Worm (Caenorhabditis elegans) whole organism, mixed stage, embryonic: ENCODE data around the gene spig-3.

Experiments
- M03D4.4 ChIP-seq: sonication (generic microtip); optimal IDR thresholded peaks from 2 replicates; lab custom pipeline; 2017; ENCODE audit warnings: mild to moderate bottlenecking, missing genetic modification characterization, missing compliant biosample characterization
- bed-3 ChIP-seq: fragments of 200-800 bp; sonication (Bioruptor generic); optimal IDR thresholded peaks from 3 replicates; lab custom pipeline; 2018; ENCODE audit warnings: mild to moderate bottlenecking, missing genetic modification characterization, moderate library complexity, missing compliant biosample characterization
- blmp-1 ChIP-seq: fragments of 150-350 bp; optimal IDR thresholded peaks from 2 replicates; lab custom pipeline; 2014; ENCODE audit warnings: missing biosample characterization, missing genetic modification characterization
- ceh-39 ChIP-seq: fragments of 150-350 bp; optimal IDR thresholded peaks from 2 replicates; lab custom pipeline; 2014; ENCODE audit warnings: missing biosample characterization, missing genetic modification characterization
- ceh-43 ChIP-seq: fragments of 200-800 bp; sonication (Bioruptor generic); optimal IDR thresholded peaks from 2 replicates; lab custom pipeline; 2018; ENCODE audit warnings: mild to moderate bottlenecking, missing genetic modification characterization, moderate library complexity, missing compliant biosample characterization
- ceh-83 ChIP-seq: fragments of 200-800 bp; sonication (Bioruptor generic); optimal IDR thresholded peaks from 2 replicates; lab custom pipeline; 2018; ENCODE audit warnings: mild to moderate bottlenecking, missing genetic modification characterization, missing compliant biosample characterization
- ces-1 ChIP-seq: fragments of 150-350 bp; optimal IDR thresholded peaks from 2 replicates; lab custom pipeline; 2014; ENCODE audit warnings: missing biosample characterization, missing genetic modification reagents, missing genetic modification characterization
- cnd-1 ChIP-seq: fragments of 200-800 bp; sonication (Bioruptor generic); optimal IDR thresholded peaks from 2 replicates; lab custom pipeline; 2018; ENCODE audit warnings: mild to moderate bottlenecking, missing genetic modification characterization, missing compliant biosample characterization
- elt-1 ChIP-seq: sonication (generic microtip); optimal IDR thresholded peaks from 2 replicates; lab custom pipeline; 2017; ENCODE audit warnings: missing genetic modification characterization, mild to moderate bottlenecking, missing compliant biosample characterization, antibody characterized with exemption, moderate library complexity, borderline replicate concordance; ENCODE audit not compliant: insufficient read depth
- elt-3 ChIP-seq: fragments of 150-350 bp; optimal IDR thresholded peaks from 2 replicates; lab custom pipeline; 2014; ENCODE audit warnings: missing biosample characterization, missing genetic modification characterization
- flh-1 ChIP-seq: fragments of 200-800 bp; sonication (Bioruptor generic); optimal IDR thresholded peaks from 2 replicates; lab custom pipeline; 2018; ENCODE audit warnings: mild to moderate bottlenecking, missing genetic modification characterization, moderate library complexity, missing compliant biosample characterization
- ham-2 ChIP-seq: fragments of 200-800 bp; sonication (Bioruptor generic); optimal IDR thresholded peaks from 2 replicates; lab custom pipeline; 2018; ENCODE audit warnings: mild to moderate bottlenecking, missing genetic modification characterization, missing compliant biosample characterization
- lin-13 ChIP-seq: fragments of 150-350 bp; optimal IDR thresholded peaks from 2 replicates; lab custom pipeline; 2014; ENCODE audit warnings: missing biosample characterization, missing genetic modification characterization
- mab-5 ChIP-seq: fragments of 150-350 bp; optimal IDR thresholded peaks from 2 replicates; lab custom pipeline; 2014; ENCODE audit warnings: missing biosample characterization, missing genetic modification characterization
- mep-1 ChIP-seq: fragments of 150-350 bp; optimal IDR thresholded peaks from 2 replicates; lab custom pipeline; 2017; ENCODE audit warnings: missing biosample characterization, missing genetic modification reagents, missing genetic modification characterization, inconsistent platforms
- mls-2 ChIP-seq: sonication (generic microtip); optimal IDR thresholded peaks from 2 replicates; lab custom pipeline; 2016; ENCODE audit warnings: mild to moderate bottlenecking, missing genetic modification characterization, moderate library complexity, missing compliant biosample characterization
- nhr-12 ChIP-seq: fragments of 150-350 bp; optimal IDR thresholded peaks from 2 replicates; lab custom pipeline; 2014; ENCODE audit warnings: missing biosample characterization, missing genetic modification characterization
- nhr-2 ChIP-seq: fragments of 150-350 bp; optimal IDR thresholded peaks from 2 replicates; lab custom pipeline; 2014; ENCODE audit warnings: missing biosample characterization, missing genetic modification characterization
- nhr-237 ChIP-seq: fragments of 150-350 bp; optimal IDR thresholded peaks from 2 replicates; lab custom pipeline; 2014; ENCODE audit warnings: missing biosample characterization, missing genetic modification characterization
- nhr-28 ChIP-seq: fragments of 150-350 bp; optimal IDR thresholded peaks from 2 replicates; lab custom pipeline; 2014; ENCODE audit warnings: missing biosample characterization, missing genetic modification characterization
- pha-4 ChIP-seq: fragments of 150-350 bp; optimal IDR thresholded peaks from 2 replicates; lab custom pipeline; 2018; ENCODE audit warnings: missing biosample characterization, missing genetic modification reagents, missing genetic modification characterization
- sem-2 ChIP-seq: fragments of 200-800 bp; sonication (Bioruptor generic); optimal IDR thresholded peaks from 2 replicates; lab custom pipeline; 2018; ENCODE audit warnings: mild to moderate bottlenecking, missing genetic modification characterization, missing compliant biosample characterization
- snpc-4 ChIP-seq: fragments of 150-350 bp; optimal IDR thresholded peaks from 2 replicates; lab custom pipeline; 2014; ENCODE audit warnings: missing biosample characterization, missing genetic modification characterization
- sptf-1 ChIP-seq: sonication (generic microtip); optimal IDR thresholded peaks from 2 replicates; lab custom pipeline; 2017; ENCODE audit warnings: mild to moderate bottlenecking, missing genetic modification characterization, moderate library complexity, missing compliant biosample characterization
- tbx-8 ChIP-seq: fragments of 200-800 bp; sonication (Bioruptor generic); optimal IDR thresholded peaks from 2 replicates; lab custom pipeline; 2018; ENCODE audit warnings: mild to moderate bottlenecking, missing genetic modification characterization, moderate library complexity, missing compliant biosample characterization
- unc-120 ChIP-seq: sonication (generic microtip); optimal IDR thresholded peaks from 2 replicates; lab custom pipeline; 2017; ENCODE audit warnings: missing genetic modification characterization, missing compliant biosample characterization; ENCODE audit not compliant: poor library complexity, severe bottlenecking
- unc-39 ChIP-seq: fragments of 150-350 bp; optimal IDR thresholded peaks from 2 replicates; lab custom pipeline; 2014; ENCODE audit warnings: missing biosample characterization, missing genetic modification characterization
- unc-62 ChIP-seq: fragments of 150-350 bp; optimal IDR thresholded peaks from 2 replicates; lab custom pipeline; 2014; ENCODE audit warnings: missing biosample characterization, missing genetic modification reagents, missing genetic modification characterization
- zip-8 ChIP-seq: fragments of 150-350 bp; optimal IDR thresholded peaks from 2 replicates; lab custom pipeline; 2014; ENCODE audit warnings: missing biosample characterization, missing genetic modification characterization
- ztf-11 ChIP-seq: fragments of 150-350 bp; optimal IDR thresholded peaks from 2 replicates; lab custom pipeline; 2014; ENCODE audit warnings: missing biosample characterization, missing genetic modification characterization

spig-3 gene

ce11 chrV:14294396-14294795, 5.1 kb downstream of the spig-3 start, which contains the start of gene F14D7.9:
F14D7.9 (plus strand) TSS chrV:14294696.
- TF ChIP-seq tbx-8 = no peak
- no peak for TF ChIP-seq snpc-4 (tag; lab: Kevin White, UChicago)
- TF ChIP-seq cnd-1 (tag; lab: Kevin White, UChicago) = no peak
- TF ChIP-seq sem-2 (GFP tag; lab: Kevin White, UChicago) = no peak
- TF ChIP-seq ztf-11 = no peak
- TF ChIP-seq mls-2 (tag; lab: Kevin White, UChicago) = no peak
- no peak for TF ChIP-seq mab-5 (tag; lab: Kevin White, UChicago)
- no peak for TF ChIP-seq flh-1 (GFP tag; lab: Kevin White, UChicago)
- no peak for TF ChIP-seq nhr-12
- TF ChIP-seq sptf-1 (tag; lab: Kevin White, UChicago) = no peak
- no peak for TF ChIP-seq nhr-2 (tag; lab: Kevin White, UChicago)
- TF ChIP-seq mep-1 (tag; lab: Kevin White, UChicago) = no peak
- TF ChIP-seq ham-2 (GFP tag; lab: Kevin White, UChicago) = no peak
- TF ChIP-seq elt-1 (tag; lab: Kevin White, UChicago) = no peak
- no peak for TF ChIP-seq zip-8 (tag; lab: Kevin White, UChicago)
- no peak for TF ChIP-seq unc-120 (tag; lab: Kevin White, UChicago)
- TF ChIP-seq ces-1 = no peak
- TF ChIP-seq nhr-237 (tag; lab: Kevin White, UChicago) = no peak

- TF ChIP-seq elt-3 (tag; lab: Kevin White, UChicago) = no peak
- no peak for TF ChIP-seq nhr-28 (tag; lab: Kevin White, UChicago)
- TF ChIP-seq cnd-1 (tag; lab: Kevin White, UChicago) = no peak
- TF ChIP-seq lin-13 (tag; lab: Kevin White, UChicago) = no peak
- no peak for TF ChIP-seq elt-1 (tag; lab: Kevin White, UChicago)
- no peak for TF ChIP-seq nhr-237 (tag; lab: Kevin White, UChicago)
- no peak for TF ChIP-seq mab-5 (tag; lab: Kevin White, UChicago)
- no peak for TF ChIP-seq unc-62 (GFP tag; lab: Kevin White, UChicago)
- TF ChIP-seq unc-39 (tag; lab: Kevin White, UChicago) = no peak
- TF ChIP-seq, all 35 proteins: peak for 0
Observed at ce11 chrV:14293667-14294194, 5.7 kb downstream of the spig-3 start, which contains the start of gene F14D7.2. F14D7.2 (minus strand) TSS chrV:14293717.

DNA sequence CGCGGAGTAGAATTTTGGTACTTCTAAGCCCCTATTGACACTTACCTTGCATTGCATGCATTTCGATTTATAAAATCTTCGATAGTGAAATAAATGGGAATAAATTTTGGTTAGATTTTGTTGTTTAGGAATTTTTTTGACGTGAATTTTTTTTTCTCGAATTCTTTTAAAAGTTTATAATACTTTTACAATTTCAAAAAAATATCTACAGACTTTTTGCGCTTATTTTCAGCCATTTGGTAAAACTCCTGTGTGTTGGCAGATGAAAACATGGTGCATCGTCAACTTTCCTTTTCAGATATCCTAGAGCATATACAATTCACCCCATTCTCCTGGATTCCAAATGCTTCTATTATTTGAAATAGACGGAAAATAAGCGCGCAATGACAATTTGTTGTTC, 8.8 kb downstream of the spig-3 start, which contains the start of gene F14D7.18:
Gene F14D7.18 (minus strand): TSS at position 101 of the 400 bp plus-strand sequence.
- no peak for TF ChIP-seq snpc-4 (tag; lab: Kevin White, UChicago)
- TF ChIP-seq bed-3 (GFP tag; lab: Kevin White, UChicago) = no peak
- TF ChIP-seq mab-5 (tag; lab: Kevin White, UChicago) = no peak
- TF ChIP-seq ceh-39 (tag; lab: Kevin White, UChicago) = no peak

- no peak for TF ChIP-seq unc-62 (GFP tag; lab: Kevin White, UChicago)
- TF ChIP-seq mab-5 (tag; lab: Kevin White, UChicago) = no peak
- no peak for TF ChIP-seq unc-39 (tag; lab: Kevin White, UChicago)
- TF ChIP-seq nhr-28 (tag; lab: Kevin White, UChicago) = no peak
- no peak for TF ChIP-seq elt-3 (tag; lab: Kevin White, UChicago)
- TF ChIP-seq nhr-12 = no peak
- TF ChIP-seq tbx-8 = no peak
- TF ChIP-seq ceh-83 = no peak
- TF ChIP-seq blmp-1 (tag; lab: Kevin White, UChicago) = no peak
- no peak for TF ChIP-seq mep-1 (tag; lab: Kevin White, UChicago)
- TF ChIP-seq ztf-11 = no peak
- TF ChIP-seq nhr-237 (tag; lab: Kevin White, UChicago) = no peak
- TF ChIP-seq sptf-1 (tag; lab: Kevin White, UChicago) = no peak
- no peak for TF ChIP-seq flh-1 (GFP tag; lab: Kevin White, UChicago)
- no peak for TF ChIP-seq nhr-2 (tag; lab: Kevin White, UChicago)
- no peak for TF ChIP-seq bed-3 (GFP tag; lab: Kevin White, UChicago)
- TF ChIP-seq M03D4.4 (tag; lab: Kevin White, UChicago) = no peak
- no peak for TF ChIP-seq ceh-43 (GFP tag; lab: Kevin White, UChicago)
- no peak for TF ChIP-seq pha-4 (tag; lab: Kevin White, UChicago)
- TF ChIP-seq elt-1 (tag; lab: Kevin White, UChicago) = no peak
Observed at ce11 chrV:14289363-14289762, 10.1 kb downstream of the spig-3 start, which contains the start of gene F14D7.1. F14D7.1 (minus strand) TSS chrV:14289463.
